Fruit fly (Drosophila melanogaster) whole organism, prepupa: ENCODE data around the gene mRpS2.

ENCODE experiments used
- CG10631 ChIP-seq: fragments of 200-800 bp; sonication (Bioruptor generic); optimal IDR thresholded peaks from 2 replicates; lab custom pipeline; 2016; ENCODE audit warnings: missing biosample characterization, missing genetic modification characterization
- CG15336 ChIP-seq: fragments of 200-800 bp; sonication (Bioruptor generic); IDR thresholded peaks from 2 replicates; pipeline ENCODE4 v1.3.6; 2022; ENCODE audit warnings: missing biosample characterization, missing genetic modification characterization
- CG1621 ChIP-seq: fragments of 200-800 bp; sonication (Bioruptor generic); optimal IDR thresholded peaks from 3 replicates; lab custom pipeline; 2018; ENCODE audit warnings: missing biosample characterization, mild to moderate bottlenecking, missing genetic modification characterization
- CG16779 ChIP-seq: fragments of 200-800 bp; sonication (Bioruptor generic); optimal IDR thresholded peaks from 3 replicates; lab custom pipeline; 2017; ENCODE audit warnings: missing biosample characterization, mild to moderate bottlenecking, missing genetic modification characterization
- CG3032 ChIP-seq: fragments of 200-800 bp; optimal IDR thresholded peaks from 2 replicates; lab custom pipeline; 2019; ENCODE audit warnings: missing biosample characterization, mild to moderate bottlenecking, missing genetic modification characterization, moderate library complexity
- CG31627 ChIP-seq: fragments of 200-800 bp; sonication (Bioruptor generic); optimal IDR thresholded peaks from 3 replicates; lab custom pipeline; 2016; ENCODE audit warnings: missing biosample characterization, missing genetic modification characterization
- CG34406 ChIP-seq: fragments of 200-800 bp; sonication (Bioruptor generic); optimal IDR thresholded peaks from 3 replicates; lab custom pipeline; 2016; ENCODE audit warnings: missing biosample characterization, missing genetic modification characterization
- CG4318 ChIP-seq: fragments of 200-800 bp; sonication (Bioruptor generic); optimal IDR thresholded peaks from 3 replicates; lab custom pipeline; 2017; ENCODE audit warnings: missing biosample characterization, mild to moderate bottlenecking, missing genetic modification characterization
- CG6163 ChIP-seq: fragments of 200-800 bp; sonication (Bioruptor generic); IDR thresholded peaks from 3 replicates; pipeline ENCODE4 v1.3.6; 2022; ENCODE audit warnings: missing biosample characterization, missing genetic modification characterization
- CG6276 ChIP-seq: fragments of 200-800 bp; sonication (Bioruptor generic); optimal IDR thresholded peaks from 2 replicates; lab custom pipeline; 2017; ENCODE audit warnings: missing biosample characterization, mild to moderate bottlenecking, missing genetic modification characterization
- CG6808 ChIP-seq: fragments of 200-800 bp; sonication (Bioruptor generic); optimal IDR thresholded peaks from 3 replicates; lab custom pipeline; 2017; ENCODE audit warnings: missing biosample characterization, missing genetic modification characterization, mild to moderate bottlenecking, moderate library complexity, missing genetic modification reagents
- CG6854 ChIP-seq: fragments of 200-800 bp; sonication (Bioruptor generic); optimal IDR thresholded peaks from 2 replicates; lab custom pipeline; 2017; ENCODE audit warnings: missing biosample characterization, mild to moderate bottlenecking, missing genetic modification characterization
- CG8319 ChIP-seq: fragments of 200-800 bp; sonication (Bioruptor generic); optimal IDR thresholded peaks from 3 replicates; lab custom pipeline; 2016; ENCODE audit warnings: missing biosample characterization, missing genetic modification characterization
- Eip75B ChIP-seq: fragments of 200-800 bp; sonication (Bioruptor generic); optimal IDR thresholded peaks from 3 replicates; lab custom pipeline; 2016; ENCODE audit warnings: missing biosample characterization, missing genetic modification characterization
- Eip78C ChIP-seq: fragments of 200-800 bp; sonication (Bioruptor generic); peaks from one replicate; lab custom pipeline; 2016; ENCODE audit warnings: missing biosample characterization, missing genetic modification characterization
- Eip93F ChIP-seq: fragments of 200-800 bp; sonication (Bioruptor generic); optimal IDR thresholded peaks from 2 replicates; lab custom pipeline; 2016; ENCODE audit warnings: missing biosample characterization, mild to moderate bottlenecking, missing genetic modification characterization
- Ets21C ChIP-seq: fragments of 200-800 bp; sonication (Bioruptor generic); optimal IDR thresholded peaks from 3 replicates; lab custom pipeline; 2016; ENCODE audit warnings: missing biosample characterization, missing genetic modification characterization
- Ets96B ChIP-seq: fragments of 200-800 bp; optimal IDR thresholded peaks from 2 replicates; lab custom pipeline; 2019; ENCODE audit warnings: missing biosample characterization, mild to moderate bottlenecking, missing genetic modification characterization, moderate library complexity
- Gug ChIP-seq: fragments of 200-800 bp; sonication (Bioruptor generic); IDR thresholded peaks from 2 replicates; pipeline ENCODE4 v1.3.6; 2022; ENCODE audit warnings: missing biosample characterization, missing genetic modification characterization
- Hr39 ChIP-seq: fragments of 200-800 bp; sonication (Bioruptor generic); optimal IDR thresholded peaks from 2 replicates; lab custom pipeline; 2016; ENCODE audit warnings: missing biosample characterization, missing genetic modification characterization
- Lpt ChIP-seq: fragments of 200-800 bp; sonication (Bioruptor generic); optimal IDR thresholded peaks from 3 replicates; lab custom pipeline; 2016; ENCODE audit warnings: missing biosample characterization, missing genetic modification characterization
- OdsH ChIP-seq: fragments of 200-800 bp; sonication (Bioruptor generic); optimal IDR thresholded peaks from 3 replicates; lab custom pipeline; 2016; ENCODE audit warnings: missing biosample characterization, missing genetic modification characterization
- Smox ChIP-seq: fragments of 200-800 bp; sonication (Bioruptor generic); optimal IDR thresholded peaks from 3 replicates; lab custom pipeline; 2016; ENCODE audit warnings: missing biosample characterization, missing genetic modification characterization
- Sox15 ChIP-seq: fragments of 200-800 bp; sonication (Bioruptor generic); optimal IDR thresholded peaks from 3 replicates; lab custom pipeline; 2016; ENCODE audit warnings: missing biosample characterization, missing genetic modification characterization
- achi ChIP-seq: fragments of 200-800 bp; sonication (Bioruptor generic); optimal IDR thresholded peaks from 3 replicates; lab custom pipeline; 2016; ENCODE audit warnings: missing biosample characterization, missing genetic modification characterization
- acj6 ChIP-seq: fragments of 200-800 bp; sonication (Bioruptor generic); optimal IDR thresholded peaks from 3 replicates; lab custom pipeline; 2016; ENCODE audit warnings: missing biosample characterization, missing genetic modification characterization
- cyc ChIP-seq: fragments of 200-800 bp; sonication (Bioruptor generic); optimal IDR thresholded peaks from 3 replicates; lab custom pipeline; 2016; ENCODE audit warnings: missing biosample characterization, missing genetic modification characterization
- dac ChIP-seq: fragments of 200-800 bp; sonication (Bioruptor generic); optimal IDR thresholded peaks from 2 replicates; lab custom pipeline; 2017; ENCODE audit warnings: missing biosample characterization, mild to moderate bottlenecking, missing genetic modification characterization
- esn ChIP-seq: fragments of 200-800 bp; sonication (Bioruptor generic); optimal IDR thresholded peaks from 2 replicates; lab custom pipeline; 2016; ENCODE audit warnings: missing biosample characterization, mild to moderate bottlenecking, missing genetic modification characterization, moderate library complexity
- fd59A ChIP-seq: fragments of 200-800 bp; sonication (Bioruptor generic); optimal IDR thresholded peaks from 2 replicates; lab custom pipeline; 2017; ENCODE audit warnings: missing biosample characterization, mild to moderate bottlenecking, missing genetic modification characterization, missing genetic modification reagents
- fd85E ChIP-seq: fragments of 200-800 bp; sonication (Bioruptor generic); optimal IDR thresholded peaks from 3 replicates; lab custom pipeline; 2016; ENCODE audit warnings: missing biosample characterization, missing genetic modification characterization
- fkh ChIP-seq: fragments of 200-800 bp; sonication (Bioruptor generic); optimal IDR thresholded peaks from 3 replicates; lab custom pipeline; 2017; ENCODE audit warnings: missing biosample characterization, mild to moderate bottlenecking, missing genetic modification characterization, moderate library complexity
- lz ChIP-seq: fragments of 200-800 bp; sonication (Bioruptor generic); optimal IDR thresholded peaks from 3 replicates; lab custom pipeline; 2016; ENCODE audit warnings: missing biosample characterization, missing genetic modification characterization
- net ChIP-seq: fragments of 200-800 bp; sonication (Bioruptor generic); optimal IDR thresholded peaks from 3 replicates; lab custom pipeline; 2016; ENCODE audit warnings: missing biosample characterization, missing genetic modification characterization
- salr ChIP-seq, 2 experiments: fragments of 200-800 bp; sonication (Bioruptor generic); optimal IDR thresholded peaks; 3 replicates each; lab custom pipeline; 2016 to 2018; ENCODE audit warnings: missing biosample characterization in 2 of 2, missing genetic modification characterization in 2 of 2, mild to moderate bottlenecking in 1 of 2
- spab ChIP-seq: fragments of 200-800 bp; sonication (Bioruptor generic); optimal IDR thresholded peaks from 2 replicates; lab custom pipeline; 2017; ENCODE audit warnings: missing biosample characterization, mild to moderate bottlenecking, missing genetic modification characterization, missing genetic modification reagents
- vri ChIP-seq: fragments of 200-800 bp; sonication (Bioruptor generic); optimal IDR thresholded peaks from 3 replicates; lab custom pipeline; 2016; ENCODE audit warnings: missing biosample characterization, mild to moderate bottlenecking, missing genetic modification characterization

mRpS2 gene

DNA sequence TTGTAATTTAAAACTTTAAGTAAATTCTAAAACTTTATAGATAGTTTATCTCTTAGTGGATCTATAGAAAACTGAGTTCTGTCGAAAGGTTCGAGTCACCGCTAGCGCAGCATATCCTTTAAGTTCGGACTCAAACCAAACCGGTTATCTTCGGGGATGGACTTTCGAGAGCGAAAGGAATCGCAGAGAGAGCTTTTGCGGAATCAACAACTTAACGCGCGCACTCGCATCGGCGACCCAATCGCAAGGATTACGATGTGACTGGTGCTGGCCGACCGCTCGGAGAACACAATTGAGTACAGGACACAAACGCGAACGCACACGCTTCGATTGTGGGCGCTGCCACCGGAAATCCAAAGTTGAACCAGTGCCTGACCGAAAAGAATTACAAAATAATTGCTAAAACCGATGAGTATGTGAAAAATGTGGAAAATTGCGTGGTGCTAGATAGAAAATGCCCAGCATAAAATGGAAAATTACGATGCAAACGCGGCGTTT lies 2.4 kb upstream of the mRpS2 start, which contains the start of gene smog:
Gene smog, plus strand, starts transcription at position 260 of the 498 bp plus-strand sequence.
- TF ChIP-seq CG34406 (GFP tag; lab: Kevin White, UChicago) (no peak), CG6276 (no peak), Smox (GFP tag; lab: Kevin White, UChicago) (no peak), Ets21C (no peak), net (no peak), CG6163 (no peak), Hr39 (no peak), CG8319 (no peak), CG1621 (tag; lab: Kevin White, UChicago) (no peak), CG4318 (GFP tag; lab: Kevin White, UChicago) (no peak), achi (GFP tag; lab: Kevin White, UChicago) (no peak), OdsH (GFP tag; lab: Kevin White, UChicago) (no peak), acj6 (no peak), salr (GFP tag; optimal IDR thresholded peaks at IDR 0.05; lab: Kevin White, UChicago) (no peak)

- no peak for TF ChIP-seq spab (GFP tag; lab: Kevin White, UChicago)
- TF ChIP-seq Eip93F (GFP tag; lab: Kevin White, UChicago) = peak; percentile 60
- TF ChIP-seq fd59A (GFP tag; lab: Kevin White, UChicago) = no peak
- TF ChIP-seq lz (GFP tag; lab: Kevin White, UChicago) = peak; percentile 44
- peak; percentile 47 for TF ChIP-seq Hr39
- no peak for TF ChIP-seq Lpt
- peak; percentile 37 for TF ChIP-seq cyc (GFP tag; lab: Kevin White, UChicago)
- TF ChIP-seq fd85E = no peak
- TF ChIP-seq Eip78C = peak; percentile 74
- no peak for TF ChIP-seq Eip75B (GFP tag; lab: Kevin White, UChicago)
- peak; percentile 49 for TF ChIP-seq OdsH (GFP tag; lab: Kevin White, UChicago)
- peak; percentile 9 for TF ChIP-seq Sox15 (GFP tag; lab: Kevin White, UChicago)
- TF ChIP-seq CG31627 (GFP tag; lab: Kevin White, UChicago) = peak; percentile 54
- TF ChIP-seq CG10631 (GFP tag; lab: Kevin White, UChicago) = no peak
- TF ChIP-seq Ets96B (tag; lab: Kevin White, UChicago) = no peak
- TF ChIP-seq CG3032 = peak; percentile 17
- peak; percentile 59 for TF ChIP-seq esn (GFP tag; lab: Kevin White, UChicago)
- TF ChIP-seq Gug (GFP tag; lab: Robert Waterston, UW) = no peak
Measured at dm6 chr2L:4847191-4847853, 2.9 kb downstream of the mRpS2 start, which contains the start of the genes mxt and CG11927. mxt (minus strand) TSS chr2L:4847295. CG11927 (plus strand) TSS chr2L:4847766.

DNA sequence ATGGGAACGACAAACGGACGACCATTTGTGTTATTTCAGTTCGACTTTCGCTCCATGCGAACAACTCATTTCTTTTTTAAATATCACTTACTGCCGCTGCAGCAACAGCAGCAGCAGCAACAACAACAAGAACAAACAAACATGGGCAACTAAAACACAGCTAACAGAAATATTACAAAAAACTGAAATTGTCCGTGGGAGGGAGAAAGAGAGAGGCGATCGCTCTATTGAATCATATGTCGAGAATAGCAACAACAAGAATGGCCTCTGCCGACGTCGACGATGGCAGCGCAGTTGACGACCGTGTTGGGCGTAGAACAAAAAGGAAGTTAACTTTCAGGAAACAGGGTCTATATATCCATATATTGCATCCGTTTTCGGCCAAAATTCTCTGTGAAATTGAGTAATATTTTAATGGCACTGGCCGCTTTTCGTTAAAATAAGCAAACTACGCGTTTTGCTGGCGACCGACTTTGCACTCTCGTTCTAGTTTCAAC lies 3.5 kb downstream of the mRpS2 start:
- TF ChIP-seq CG6163 (no peak), vri (GFP tag; lab: Kevin White, UChicago) (peak; percentile 57), CG4318 (GFP tag; lab: Kevin White, UChicago) (no peak), fkh (peak; percentile 35), CG6808 (GFP tag; lab: Kevin White, UChicago) (no peak), CG1621 (tag; lab: Kevin White, UChicago) (no peak), CG15336 (GFP tag; lab: Robert Waterston, UW) (0 out of 2 replicates have a peak, but pooled peaks have one; percentile 10), dac (GFP tag; lab: Kevin White, UChicago) (no peak), CG16779 (no peak), fd85E (no peak), CG6276 (no peak), Ets96B (tag; lab: Kevin White, UChicago) (no peak), CG6854 (GFP tag; lab: Kevin White, UChicago) (no peak), Eip93F (GFP tag; lab: Kevin White, UChicago) (no peak)
